Worm (Caenorhabditis elegans) whole organism, L1 larva: ENCODE data around the gene ceh-18.

Experiments
- F16B12.6 ChIP-seq: fragments of 150-350 bp; optimal IDR thresholded peaks from 2 replicates; lab custom pipeline; 2014; ENCODE audit warnings: missing biosample characterization, missing genetic modification characterization
- Y116A8C.19 ChIP-seq: sonication (generic microtip); optimal IDR thresholded peaks from 2 replicates; lab custom pipeline; 2016; ENCODE audit warnings: missing compliant biosample characterization, missing genetic modification characterization, borderline replicate concordance
- alr-1 ChIP-seq: fragments of 200-800 bp; sonication (Bioruptor generic); optimal IDR thresholded peaks from 2 replicates; lab custom pipeline; 2018; ENCODE audit warnings: borderline replicate concordance, mild to moderate bottlenecking, missing genetic modification characterization, missing compliant biosample characterization
- aly-2 ChIP-seq: fragments of 150-350 bp; optimal IDR thresholded peaks from 2 replicates; lab custom pipeline; 2014; ENCODE audit warnings: missing biosample characterization, missing genetic modification characterization
- ama-1 ChIP-seq: fragments of 150-350 bp; optimal IDR thresholded peaks from 2 replicates; lab custom pipeline; 2014
- blmp-1 ChIP-seq: fragments of 150-350 bp; optimal IDR thresholded peaks from 2 replicates; lab custom pipeline; 2014; ENCODE audit warnings: missing biosample characterization, missing genetic modification characterization
- ceh-88 ChIP-seq: fragments of 200-800 bp; sonication (Bioruptor generic); IDR thresholded peaks from 2 replicates; pipeline ENCODE4 v1.3.6; 2022; ENCODE audit warnings: missing genetic modification characterization, missing compliant biosample characterization
- ceh-90 ChIP-seq: sonication (generic microtip); optimal IDR thresholded peaks from 2 replicates; lab custom pipeline; 2016; ENCODE audit warnings: missing genetic modification characterization, missing compliant biosample characterization
- dpl-1 ChIP-seq, 3 experiments: fragments of 150-350 bp in 2 of 3; sonication (generic microtip) in 1 of 3; optimal IDR thresholded peaks; 2 replicates each; lab custom pipeline; 2014 to 2017; ENCODE audit warnings: missing biosample characterization in 3 of 3, missing genetic modification characterization in 3 of 3, missing genetic modification reagents in 3 of 3
- dsc-1 ChIP-seq: sonication (generic microtip); optimal IDR thresholded peaks from 2 replicates; lab custom pipeline; 2016; ENCODE audit warnings: mild to moderate bottlenecking, missing genetic modification characterization, missing compliant biosample characterization
- efl-1 ChIP-seq, 4 experiments: fragments of 150-350 bp; optimal IDR thresholded peaks in 3 of 4; peaks in 1 of 4; 1 replicate in 1 of 4; 2 replicates in 3 of 4; lab custom pipeline; 2014; ENCODE audit warnings: missing biosample characterization in 2 of 4, missing genetic modification characterization in 2 of 4, missing genetic modification reagents in 2 of 4
- egl-13 ChIP-seq: sonication (generic microtip); optimal IDR thresholded peaks from 2 replicates; lab custom pipeline; 2016; ENCODE audit warnings: missing genotype, missing genetic modification reagents, missing genetic modification characterization, missing compliant biosample characterization
- egl-27 ChIP-seq, 2 experiments: fragments of 150-350 bp in 1 of 2; sonication (generic microtip); optimal IDR thresholded peaks; 3 replicates each; lab custom pipeline; 2017 to 2018; ENCODE audit warnings: missing biosample characterization in 2 of 2, missing genetic modification characterization in 2 of 2, missing genetic modification reagents in 2 of 2
- elt-2 ChIP-seq: sonication (generic microtip); optimal IDR thresholded peaks from 2 replicates; lab custom pipeline; 2016; ENCODE audit warnings: missing genetic modification characterization, mild to moderate bottlenecking, inconsistent platforms, missing compliant biosample characterization, missing genetic modification reagents
- elt-3 ChIP-seq, 6 experiments: fragments of 150-350 bp in 1 of 6; sonication (generic microtip); optimal IDR thresholded peaks; 2 replicates each; lab custom pipeline; 2017 to 2018; ENCODE audit warnings: missing biosample characterization in 6 of 6, missing genetic modification characterization in 6 of 6, inconsistent platforms in 1 of 6
- ets-5 ChIP-seq: fragments of 200-800 bp; sonication (Bioruptor generic); IDR thresholded peaks from 2 replicates; pipeline ENCODE4 v1.3.6; 2022; ENCODE audit warnings: missing genetic modification characterization, missing compliant biosample characterization
- fkh-10 ChIP-seq: sonication (generic microtip); optimal IDR thresholded peaks from 2 replicates; lab custom pipeline; 2017; ENCODE audit warnings: missing biosample characterization, missing genetic modification reagents, missing genetic modification characterization
- fkh-4 ChIP-seq: sonication (generic microtip); optimal IDR thresholded peaks from 2 replicates; lab custom pipeline; 2016; ENCODE audit warnings: missing compliant biosample characterization, missing genetic modification characterization, borderline replicate concordance
- fos-1 ChIP-seq: fragments of 150-350 bp; optimal IDR thresholded peaks from 2 replicates; lab custom pipeline; 2014; ENCODE audit warnings: missing biosample characterization, missing genetic modification characterization
- grh-1 ChIP-seq: fragments of 200-800 bp; sonication (Bioruptor generic); IDR thresholded peaks from 2 replicates; pipeline ENCODE4 v1.3.6; 2022; ENCODE audit warnings: missing genetic modification reagents, missing genetic modification characterization, missing compliant biosample characterization
- hlh-17 ChIP-seq: fragments of 200-800 bp; sonication (Bioruptor generic); optimal IDR thresholded peaks from 2 replicates; lab custom pipeline; 2018; ENCODE audit warnings: missing genetic modification characterization, mild to moderate bottlenecking, missing compliant biosample characterization, moderate library complexity, borderline replicate concordance
- hlh-4 ChIP-seq: sonication (generic microtip); optimal IDR thresholded peaks from 2 replicates; lab custom pipeline; 2016; ENCODE audit warnings: mild to moderate bottlenecking, missing genetic modification characterization, missing compliant biosample characterization
- lin-13 ChIP-seq: fragments of 150-350 bp; optimal IDR thresholded peaks from 2 replicates; lab custom pipeline; 2014; ENCODE audit warnings: missing biosample characterization, missing genetic modification reagents, missing genetic modification characterization
- lin-14 ChIP-seq: fragments of 200-800 bp; sonication (Bioruptor generic); optimal IDR thresholded peaks from 2 replicates; lab custom pipeline; 2018; ENCODE audit warnings: mild to moderate bottlenecking, missing genetic modification characterization, moderate library complexity, missing compliant biosample characterization
- lin-15B ChIP-seq: fragments of 150-350 bp; sonication (generic microtip); optimal IDR thresholded peaks from 3 replicates; lab custom pipeline; 2014; ENCODE audit warnings: missing biosample characterization, missing genetic modification characterization
- lin-35 ChIP-seq, 2 experiments: fragments of 150-350 bp; optimal IDR thresholded peaks; 2 replicates each; lab custom pipeline; 2014; ENCODE audit warnings: missing biosample characterization in 2 of 2, missing genetic modification characterization in 2 of 2, missing genetic modification reagents in 2 of 2
- lsy-2 ChIP-seq, 2 experiments: fragments of 150-350 bp; optimal IDR thresholded peaks; 2 replicates each; lab custom pipeline; 2014; ENCODE audit warnings: missing biosample characterization in 2 of 2, missing genetic modification characterization in 2 of 2
- mab-9 ChIP-seq: fragments of 200-800 bp; sonication (Bioruptor generic); IDR thresholded peaks from 2 replicates; pipeline ENCODE4 v1.3.6; 2022; ENCODE audit warnings: missing genetic modification reagents, missing genetic modification characterization, missing compliant biosample characterization
- mep-1 ChIP-seq: fragments of 150-350 bp; optimal IDR thresholded peaks from 2 replicates; lab custom pipeline; 2014; ENCODE audit warnings: missing biosample characterization, missing genetic modification characterization
- nhr-19 ChIP-seq: fragments of 200-800 bp; sonication (Bioruptor generic); conservative IDR thresholded peaks from 2 replicates; pipeline ENCODE4 v1.3.6; 2022; ENCODE audit warnings: missing genetic modification characterization, missing compliant biosample characterization
- nhr-71 ChIP-seq: sonication (generic microtip); optimal IDR thresholded peaks from 2 replicates; lab custom pipeline; 2016; ENCODE audit warnings: mild to moderate bottlenecking, missing genetic modification characterization, moderate library complexity, missing compliant biosample characterization
- nhr-77 ChIP-seq: fragments of 150-350 bp; optimal IDR thresholded peaks from 2 replicates; lab custom pipeline; 2014; ENCODE audit warnings: missing biosample characterization, missing genetic modification characterization
- nhr-85 ChIP-seq: sonication (generic microtip); peaks from one replicate; lab custom pipeline; 2016; ENCODE audit warnings: missing genetic modification characterization, inconsistent platforms, missing compliant biosample characterization
- nhr-90 ChIP-seq: sonication (generic microtip); optimal IDR thresholded peaks from 2 replicates; lab custom pipeline; 2016; ENCODE audit warnings: mild to moderate bottlenecking, missing genetic modification characterization, missing compliant biosample characterization; ENCODE audit not compliant: poor library complexity
- pag-3 ChIP-seq: sonication (generic microtip); optimal IDR thresholded peaks from 2 replicates; lab custom pipeline; 2017; ENCODE audit warnings: missing genetic modification characterization, mild to moderate bottlenecking, missing compliant biosample characterization, antibody characterized with exemption, borderline replicate concordance; ENCODE audit not compliant: insufficient read depth
- pqm-1 ChIP-seq: sonication (generic microtip); optimal IDR thresholded peaks from 3 replicates; lab custom pipeline; 2017; ENCODE audit warnings: missing biosample characterization, missing genetic modification characterization
- rnt-1 ChIP-seq: sonication (generic microtip); optimal IDR thresholded peaks from 2 replicates; lab custom pipeline; 2016; ENCODE audit warnings: mild to moderate bottlenecking, missing genetic modification characterization, moderate library complexity, missing compliant biosample characterization
- skn-1 ChIP-seq: fragments of 150-350 bp; optimal IDR thresholded peaks from 2 replicates; lab custom pipeline; 2014; ENCODE audit warnings: missing biosample characterization, missing genetic modification characterization
- snpc-4 ChIP-seq: fragments of 150-350 bp; optimal IDR thresholded peaks from 2 replicates; lab custom pipeline; 2014; ENCODE audit warnings: missing biosample characterization, missing genetic modification characterization
- snu-23 ChIP-seq: sonication (generic microtip); optimal IDR thresholded peaks from 2 replicates; lab custom pipeline; 2016; ENCODE audit warnings: missing genetic modification characterization, missing compliant biosample characterization
- sox-4 ChIP-seq: sonication (generic microtip); optimal IDR thresholded peaks from 2 replicates; lab custom pipeline; 2016; ENCODE audit warnings: missing genetic modification characterization, missing compliant biosample characterization
- sptf-1 ChIP-seq: fragments of 150-350 bp; optimal IDR thresholded peaks from 2 replicates; lab custom pipeline; 2014; ENCODE audit warnings: missing biosample characterization, missing genetic modification characterization
- sup-37 ChIP-seq: fragments of 200-800 bp; sonication (Bioruptor generic); optimal IDR thresholded peaks from 2 replicates; lab custom pipeline; 2018; ENCODE audit warnings: mild to moderate bottlenecking, missing genetic modification characterization, missing compliant biosample characterization
- tbx-2 ChIP-seq: sonication (generic microtip); optimal IDR thresholded peaks from 2 replicates; lab custom pipeline; 2016; ENCODE audit warnings: missing genetic modification characterization, missing compliant biosample characterization
- unc-130 ChIP-seq: fragments of 150-350 bp; optimal IDR thresholded peaks from 2 replicates; lab custom pipeline; 2017; ENCODE audit warnings: missing biosample characterization, missing genetic modification characterization, inconsistent platforms
- unc-86 ChIP-seq: sonication (generic microtip); optimal IDR thresholded peaks from 2 replicates; lab custom pipeline; 2016; ENCODE audit warnings: missing genetic modification characterization, missing compliant biosample characterization
- vab-15 ChIP-seq: sonication (generic microtip); optimal IDR thresholded peaks from 2 replicates; lab custom pipeline; 2017; ENCODE audit warnings: missing genotype, mild to moderate bottlenecking, missing genetic modification characterization, missing compliant biosample characterization
- xbp-1 ChIP-seq: sonication (generic microtip); optimal IDR thresholded peaks from 2 replicates; lab custom pipeline; 2016; ENCODE audit warnings: missing genetic modification characterization, missing compliant biosample characterization
- zag-1 ChIP-seq: fragments of 150-350 bp; optimal IDR thresholded peaks from 2 replicates; lab custom pipeline; 2014; ENCODE audit warnings: missing biosample characterization, missing genetic modification characterization
- zip-4 ChIP-seq: fragments of 200-800 bp; sonication (Bioruptor generic); optimal IDR thresholded peaks from 2 replicates; lab custom pipeline; 2018; ENCODE audit warnings: mild to moderate bottlenecking, missing genetic modification characterization, moderate library complexity, missing compliant biosample characterization
- ztf-11 ChIP-seq, 2 experiments: sonication (generic microtip); optimal IDR thresholded peaks; 2 replicates each; lab custom pipeline; 2016 to 2017; ENCODE audit warnings: missing genetic modification characterization in 2 of 2, missing biosample characterization in 1 of 2, missing compliant biosample characterization in 1 of 2

Gene ceh-18

DNA sequence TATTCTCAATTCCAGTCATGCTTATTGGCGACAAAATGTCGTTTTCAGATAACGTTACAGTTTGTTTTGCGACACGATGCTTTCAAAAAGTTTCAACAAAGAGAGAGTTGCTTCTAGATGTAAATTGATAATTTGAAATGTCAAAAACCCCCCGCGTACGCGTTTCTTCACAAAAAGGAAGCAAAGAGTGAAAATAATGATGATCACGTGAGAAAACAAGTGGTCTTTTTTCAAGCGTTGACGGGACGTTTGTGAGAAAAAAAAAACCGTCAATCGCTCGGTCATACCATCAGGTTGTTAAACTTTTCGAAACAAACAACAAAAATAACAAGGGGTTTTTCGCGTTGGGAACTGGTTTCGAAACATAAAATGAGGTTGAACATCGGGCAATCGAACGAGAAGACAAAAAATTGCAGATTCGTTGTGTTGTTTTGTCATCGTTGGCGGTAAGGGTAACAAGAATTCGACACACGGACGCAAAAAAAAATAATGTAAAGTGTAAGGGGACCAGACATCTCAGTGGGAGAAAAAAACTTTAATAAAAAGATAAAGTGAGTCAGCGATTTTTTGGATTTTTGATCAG is 25.4 kb downstream of the ceh-18 start:
- TF ChIP-seq blmp-1, result peak; percentile 78
- TF ChIP-seq ceh-88 (GFP tag; lab: Robert Waterston, UW), result no peak
- peak in 1 of 6 experiments; percentile 68 for TF ChIP-seq elt-3 (tag; optimal IDR thresholded peaks at IDR 0.05; lab: Kevin White, UChicago)
- TF ChIP-seq ama-1, result no peak
- no peak for TF ChIP-seq Y116A8C.19 (tag; lab: Kevin White, UChicago)
- TF ChIP-seq elt-2 (tag; lab: Kevin White, UChicago), result peak; percentile 87
- no peak for TF ChIP-seq aly-2 (tag; lab: Kevin White, UChicago)
- TF ChIP-seq nhr-19, result peak; percentile 48
- TF ChIP-seq egl-13, result no peak
- TF ChIP-seq nhr-85 (tag; lab: Kevin White, UChicago), result peak; percentile 90
- TF ChIP-seq sptf-1 (tag; lab: Kevin White, UChicago), result no peak
- TF ChIP-seq unc-130 (tag; lab: Kevin White, UChicago), result peak; percentile 2
- peak; percentile 20 for TF ChIP-seq nhr-90 (tag; lab: Kevin White, UChicago)
- peak; percentile 70 for TF ChIP-seq lin-14 (GFP tag; lab: Kevin White, UChicago)
- no peak for TF ChIP-seq lin-13 (GFP tag; lab: Kevin White, UChicago)
- no peak for TF ChIP-seq lsy-2 (tag; optimal IDR thresholded peaks at IDR 0.05; lab: Kevin White, UChicago)
- no peak for TF ChIP-seq xbp-1 (tag; lab: Kevin White, UChicago)
- no peak for TF ChIP-seq snpc-4 (tag; lab: Kevin White, UChicago)
- peak; percentile 56 for TF ChIP-seq nhr-71 (tag; lab: Kevin White, UChicago)
- TF ChIP-seq fos-1 (tag; lab: Kevin White, UChicago), result no peak
- no peak for TF ChIP-seq zip-4 (GFP tag; lab: Kevin White, UChicago)
- no peak for TF ChIP-seq pqm-1 (tag; lab: Kevin White, UChicago)
- no peak for TF ChIP-seq zag-1 (tag; lab: Kevin White, UChicago)
- no peak for TF ChIP-seq ets-5
- TF ChIP-seq lin-35 (GFP tag; optimal IDR thresholded peaks at IDR 0.05; lab: Kevin White, UChicago), result peak in 1 of 2 experiments; percentile 49
- TF ChIP-seq ztf-11 (tag; optimal IDR thresholded peaks at IDR 0.05; lab: Kevin White, UChicago), result no peak
- no peak for TF ChIP-seq ceh-90 (tag; lab: Kevin White, UChicago)
- no peak for TF ChIP-seq sox-4 (tag; lab: Kevin White, UChicago)
- peak; percentile 22 for TF ChIP-seq tbx-2 (tag; lab: Kevin White, UChicago)
- no peak for TF ChIP-seq unc-86 (tag; lab: Kevin White, UChicago)
- TF ChIP-seq efl-1 (optimal IDR thresholded peaks at IDR 0.05; lab: Kevin White, UChicago), result no peak
- peak in 1 of 2 experiments; percentile 94 for TF ChIP-seq efl-1 (GFP tag; optimal IDR thresholded peaks at IDR 0.05 in 1 of 2; lab: Kevin White, UChicago)
- TF ChIP-seq rnt-1 (tag; lab: Kevin White, UChicago), result no peak
- TF ChIP-seq snu-23 (GFP tag; lab: Kevin White, UChicago), result peak; percentile 62
- TF ChIP-seq sup-37 (GFP tag; lab: Kevin White, UChicago), result no peak
- no peak for TF ChIP-seq alr-1 (tag; lab: Kevin White, UChicago)
- peak; percentile 63 for TF ChIP-seq skn-1
- TF ChIP-seq mep-1, result peak; percentile 42
- TF ChIP-seq pag-3, result no peak
- TF ChIP-seq grh-1 (GFP tag; lab: Robert Waterston, UW), result peak; percentile 41
- TF ChIP-seq vab-15 (tag; lab: Kevin White, UChicago), result no peak
- TF ChIP-seq egl-27 (tag; optimal IDR thresholded peaks at IDR 0.05; lab: Kevin White, UChicago), result no peak
- no peak for TF ChIP-seq fkh-4
- no peak for TF ChIP-seq mab-9 (GFP tag; lab: Robert Waterston, UW)
- TF ChIP-seq dsc-1 (tag; lab: Kevin White, UChicago), result no peak
- no peak for TF ChIP-seq dpl-1 (GFP tag; optimal IDR thresholded peaks at IDR 0.05; lab: Kevin White, UChicago)
- no peak for TF ChIP-seq lin-15B (tag; lab: Kevin White, UChicago)
- TF ChIP-seq fkh-10 (GFP tag; lab: Kevin White, UChicago), result no peak
- TF ChIP-seq F16B12.6 (tag; lab: Kevin White, UChicago), result no peak
- no peak for TF ChIP-seq hlh-4 (tag; lab: Kevin White, UChicago)
- TF ChIP-seq hlh-17 (GFP tag; lab: Kevin White, UChicago), result no peak
- TF ChIP-seq nhr-77 (tag; lab: Kevin White, UChicago), result no peak
